Worm (Caenorhabditis elegans) whole organism, midembryonic: ENCODE results near the gene C14B9.8.

ENCODE experiments used
- T22C8.4 ChIP-seq: fragments of 200-800 bp; sonication (Bioruptor generic); IDR thresholded peaks from 2 replicates; pipeline ENCODE4 v1.3.6; 2022; ENCODE audit warnings: missing genetic modification characterization, missing compliant biosample characterization
- klf-2 ChIP-seq: fragments of 200-800 bp; sonication (Bioruptor generic); conservative IDR thresholded peaks from 2 replicates; pipeline ENCODE4 v1.3.6; 2022; ENCODE audit warnings: missing genetic modification reagents, missing genetic modification characterization, missing compliant biosample characterization
- tab-1 ChIP-seq: fragments of 200-800 bp; sonication (Bioruptor generic); IDR thresholded peaks from 2 replicates; pipeline ENCODE4 v1.3.6; 2022; ENCODE audit warnings: missing genetic modification characterization, missing compliant biosample characterization
- ztf-29 ChIP-seq: fragments of 200-800 bp; sonication (Bioruptor generic); IDR thresholded peaks from 2 replicates; pipeline ENCODE4 v1.3.6; 2022; ENCODE audit warnings: missing genetic modification reagents, missing genetic modification characterization, missing compliant biosample characterization

- no peak for TF ChIP-seq tab-1 (GFP tag; lab: Robert Waterston, UW)
- TF ChIP-seq klf-2 = no peak
- no peak for TF ChIP-seq T22C8.4 (GFP tag; lab: Robert Waterston, UW)
- TF ChIP-seq ztf-29 (GFP tag; lab: Robert Waterston, UW) = no peak
These were observed 11.9 kb downstream of the C14B9.8 start for ce11 chrIII:8132496-8132895.
